Fruit fly (Drosophila melanogaster) whole organism, embryonic: ENCODE measurements around the gene CG11842.

Experiments
- Bdp1 ChIP-seq: fragments of 200-800 bp; sonication (Bioruptor generic); optimal IDR thresholded peaks from 3 replicates; lab custom pipeline; 2016; ENCODE audit warnings: missing biosample characterization, missing genetic modification characterization
- Bteb2 ChIP-seq: fragments of 200-800 bp; sonication (Bioruptor generic); optimal IDR thresholded peaks from 2 replicates; lab custom pipeline; 2016; ENCODE audit warnings: missing biosample characterization, missing genetic modification characterization
- CG10274 ChIP-seq: fragments of 200-800 bp; sonication (Bioruptor generic); optimal IDR thresholded peaks from 3 replicates; lab custom pipeline; 2017; ENCODE audit warnings: missing biosample characterization, mild to moderate bottlenecking, missing genetic modification characterization
- CG10543 ChIP-seq: fragments of 200-800 bp; sonication (Bioruptor generic); optimal IDR thresholded peaks from 3 replicates; lab custom pipeline; 2017; ENCODE audit warnings: missing biosample characterization, mild to moderate bottlenecking, missing genetic modification characterization, moderate library complexity
- CG12236 ChIP-seq: fragments of 200-800 bp; sonication (Bioruptor generic); optimal IDR thresholded peaks from 2 replicates; lab custom pipeline; 2016; ENCODE audit warnings: missing biosample characterization, missing genetic modification characterization
- CG13624 ChIP-seq: fragments of 200-800 bp; sonication (Bioruptor generic); optimal IDR thresholded peaks from 2 replicates; lab custom pipeline; 2016; ENCODE audit warnings: missing biosample characterization, missing genetic modification characterization
- CG15479 ChIP-seq: fragments of 200-800 bp; sonication (Bioruptor generic); optimal IDR thresholded peaks from 3 replicates; lab custom pipeline; 2019; ENCODE audit warnings: missing biosample characterization, mild to moderate bottlenecking, missing genetic modification characterization, moderate library complexity
- CG1602 ChIP-seq: fragments of 200-800 bp; sonication (Bioruptor generic); optimal IDR thresholded peaks from 3 replicates; lab custom pipeline; 2016; ENCODE audit warnings: missing biosample characterization, missing genetic modification characterization
- CG1647 ChIP-seq: fragments of 200-800 bp; sonication (Bioruptor generic); optimal IDR thresholded peaks from 3 replicates; lab custom pipeline; 2016; ENCODE audit warnings: missing biosample characterization, missing genetic modification characterization
- CG17802 ChIP-seq: fragments of 200-800 bp; sonication (Bioruptor generic); optimal IDR thresholded peaks from 2 replicates; lab custom pipeline; 2018; ENCODE audit warnings: missing biosample characterization, mild to moderate bottlenecking, missing genetic modification characterization, moderate library complexity
- CG17829 ChIP-seq: fragments of 200-800 bp; optimal IDR thresholded peaks from 2 replicates; lab custom pipeline; 2019; ENCODE audit warnings: missing biosample characterization, mild to moderate bottlenecking, missing genetic modification characterization, moderate library complexity
- CG2120 ChIP-seq: fragments of 200-800 bp; sonication (Bioruptor generic); optimal IDR thresholded peaks from 3 replicates; lab custom pipeline; 2016; ENCODE audit warnings: missing biosample characterization, missing genetic modification characterization
- CG31365 ChIP-seq: fragments of 200-800 bp; sonication (Bioruptor generic); optimal IDR thresholded peaks from 2 replicates; lab custom pipeline; 2018; ENCODE audit warnings: missing biosample characterization, mild to moderate bottlenecking, missing genetic modification characterization
- CG32532 ChIP-seq: fragments of 200-800 bp; sonication (Bioruptor generic); IDR thresholded peaks from 2 replicates; pipeline ENCODE4 v1.3.6; 2022; ENCODE audit warnings: missing biosample characterization, missing genetic modification characterization
- CG33557 ChIP-seq: fragments of 200-800 bp; sonication (Bioruptor generic); optimal IDR thresholded peaks from 2 replicates; lab custom pipeline; 2019; ENCODE audit warnings: missing biosample characterization, mild to moderate bottlenecking, missing genetic modification characterization, moderate library complexity
- CG5953 ChIP-seq: fragments of 200-800 bp; sonication (Bioruptor generic); IDR thresholded peaks from 2 replicates; pipeline ENCODE4 v1.3.6; 2022; ENCODE audit warnings: missing biosample characterization, missing genetic modification characterization
- CG6272 ChIP-seq: fragments of 200-800 bp; sonication (Bioruptor generic); IDR thresholded peaks from 2 replicates; pipeline ENCODE4 v1.3.6; 2022; ENCODE audit warnings: missing biosample characterization, missing genetic modification characterization
- CG8924 ChIP-seq: fragments of 200-800 bp; optimal IDR thresholded peaks from 3 replicates; lab custom pipeline; 2019; ENCODE audit warnings: missing biosample characterization, mild to moderate bottlenecking, missing genetic modification characterization, moderate library complexity
- Doc2 ChIP-seq: fragments of 200-800 bp; sonication (Bioruptor generic); IDR thresholded peaks from 2 replicates; pipeline ENCODE4 v1.3.6; 2022; ENCODE audit warnings: missing biosample characterization, missing genetic modification characterization
- Drgx ChIP-seq: fragments of 200-800 bp; sonication (Bioruptor generic); IDR thresholded peaks from 2 replicates; pipeline ENCODE4 v1.3.6; 2022; ENCODE audit warnings: missing biosample characterization, missing genetic modification characterization
- Ets65A ChIP-seq: fragments of 200-800 bp; sonication (Bioruptor generic); peaks from one replicate; lab custom pipeline; 2016; ENCODE audit warnings: missing biosample characterization, missing genetic modification characterization
- Fer1 ChIP-seq: fragments of 200-800 bp; sonication (Bioruptor generic); optimal IDR thresholded peaks from 2 replicates; lab custom pipeline; 2017; ENCODE audit warnings: missing biosample characterization, mild to moderate bottlenecking, missing genetic modification characterization
- HmgZ ChIP-seq: fragments of 200-800 bp; sonication (Bioruptor generic); optimal IDR thresholded peaks from 2 replicates; lab custom pipeline; 2018; ENCODE audit warnings: missing biosample characterization, mild to moderate bottlenecking, missing genetic modification characterization
- Hr3 ChIP-seq: fragments of 200-800 bp; sonication (Bioruptor generic); optimal IDR thresholded peaks from 3 replicates; lab custom pipeline; 2016; ENCODE audit warnings: missing biosample characterization, missing genetic modification characterization
- MTF-1 ChIP-seq: fragments of 200-800 bp; sonication (Bioruptor generic); optimal IDR thresholded peaks from 2 replicates; lab custom pipeline; 2018; ENCODE audit warnings: missing biosample characterization, mild to moderate bottlenecking, missing genetic modification characterization, borderline replicate concordance
- Oaz ChIP-seq: fragments of 200-800 bp; sonication (Bioruptor generic); IDR thresholded peaks from 2 replicates; pipeline ENCODE4 v1.3.6; 2022; ENCODE audit warnings: missing biosample characterization, missing genetic modification characterization
- Sox100B ChIP-seq: fragments of 200-800 bp; sonication (Bioruptor generic); optimal IDR thresholded peaks from 3 replicates; lab custom pipeline; 2018; ENCODE audit warnings: missing biosample characterization, mild to moderate bottlenecking, missing genetic modification characterization
- ac ChIP-seq: fragments of 200-800 bp; sonication (Bioruptor generic); optimal IDR thresholded peaks from 3 replicates; lab custom pipeline; 2017; ENCODE audit warnings: missing biosample characterization, mild to moderate bottlenecking, missing genetic modification characterization
- bcd ChIP-seq: fragments of 200-800 bp; sonication (Bioruptor generic); optimal IDR thresholded peaks from 2 replicates; lab custom pipeline; 2017; ENCODE audit warnings: missing biosample characterization, mild to moderate bottlenecking, missing genetic modification characterization
- en ChIP-seq: fragments of 200-800 bp; sonication (Bioruptor generic); optimal IDR thresholded peaks from 2 replicates; lab custom pipeline; 2016; ENCODE audit warnings: missing biosample characterization, missing genetic modification characterization
- fd64A ChIP-seq: fragments of 200-800 bp; sonication (Bioruptor generic); optimal IDR thresholded peaks from 3 replicates; lab custom pipeline; 2018; ENCODE audit warnings: missing biosample characterization, mild to moderate bottlenecking, missing genetic modification characterization
- gfzf ChIP-seq: fragments of 200-800 bp; sonication (Bioruptor generic); optimal IDR thresholded peaks from 2 replicates; lab custom pipeline; 2016; ENCODE audit warnings: missing biosample characterization, mild to moderate bottlenecking, missing genetic modification characterization, moderate library complexity
- luna ChIP-seq: fragments of 200-800 bp; sonication (Bioruptor generic); optimal IDR thresholded peaks from 2 replicates; lab custom pipeline; 2016; ENCODE audit warnings: missing biosample characterization, missing genetic modification characterization
- nerfin-1 ChIP-seq: fragments of 200-800 bp; sonication (Bioruptor generic); optimal IDR thresholded peaks from 3 replicates; lab custom pipeline; 2019; ENCODE audit warnings: missing biosample characterization, mild to moderate bottlenecking, missing genetic modification characterization, moderate library complexity
- nmo ChIP-seq: fragments of 200-800 bp; sonication (Bioruptor generic); optimal IDR thresholded peaks from 2 replicates; lab custom pipeline; 2018; ENCODE audit warnings: missing biosample characterization, mild to moderate bottlenecking, missing genetic modification characterization, moderate library complexity
- nom ChIP-seq: fragments of 200-800 bp; sonication (Bioruptor generic); optimal IDR thresholded peaks from 2 replicates; lab custom pipeline; 2017; ENCODE audit warnings: missing biosample characterization, missing genetic modification characterization, mild to moderate bottlenecking, moderate library complexity, missing genetic modification reagents
- p53 ChIP-seq: fragments of 200-800 bp; sonication (Bioruptor generic); optimal IDR thresholded peaks from 2 replicates; lab custom pipeline; 2016; ENCODE audit warnings: missing biosample characterization, missing genetic modification characterization
- pb ChIP-seq: fragments of 200-800 bp; sonication (Bioruptor generic); optimal IDR thresholded peaks from 3 replicates; lab custom pipeline; 2016; ENCODE audit warnings: missing biosample characterization, missing genetic modification characterization
- pnt ChIP-seq: fragments of 200-800 bp; sonication (Bioruptor generic); optimal IDR thresholded peaks from 3 replicates; lab custom pipeline; 2016; ENCODE audit warnings: missing biosample characterization, missing genetic modification characterization
- pum ChIP-seq: fragments of 200-800 bp; sonication (Bioruptor generic); optimal IDR thresholded peaks from 2 replicates; lab custom pipeline; 2016; ENCODE audit warnings: missing biosample characterization, missing genetic modification characterization
- rib ChIP-seq: fragments of 200-800 bp; sonication (Bioruptor generic); IDR thresholded peaks from 2 replicates; pipeline ENCODE4 v1.3.6; 2022; ENCODE audit warnings: missing biosample characterization, missing genetic modification characterization
- salm ChIP-seq: fragments of 200-800 bp; sonication (Bioruptor generic); optimal IDR thresholded peaks from 2 replicates; lab custom pipeline; 2018; ENCODE audit warnings: missing biosample characterization, mild to moderate bottlenecking, missing genetic modification characterization
- sc ChIP-seq, 3 experiments: fragments of >200 bp in 2 of 3; fragments of 200-800 bp in 1 of 3; sonication (Bioruptor generic) in 1 of 3; optimal IDR thresholded peaks; 2 replicates in 2 of 3; 3 replicates in 1 of 3; lab custom pipeline; 2017; ENCODE audit warnings: mild to moderate bottlenecking in 1 of 3, missing biosample characterization in 1 of 3, missing genetic modification characterization in 1 of 3, missing genetic modification reagents in 1 of 3
- scrt ChIP-seq: fragments of 200-800 bp; sonication (Bioruptor generic); optimal IDR thresholded peaks from 2 replicates; lab custom pipeline; 2018; ENCODE audit warnings: missing biosample characterization, mild to moderate bottlenecking, missing genetic modification characterization, moderate library complexity
- sim ChIP-seq: fragments of 200-800 bp; sonication (Bioruptor generic); IDR thresholded peaks from 2 replicates; pipeline ENCODE4 v1.3.6; 2022; ENCODE audit warnings: missing biosample characterization, missing genetic modification characterization
- slp2 ChIP-seq: fragments of 200-800 bp; sonication (Bioruptor generic); optimal IDR thresholded peaks from 2 replicates; lab custom pipeline; 2016; ENCODE audit warnings: missing biosample characterization, missing genetic modification characterization
- sob ChIP-seq: fragments of 200-800 bp; sonication (Bioruptor generic); IDR thresholded peaks from 2 replicates; pipeline ENCODE4 v1.3.6; 2022; ENCODE audit warnings: missing biosample characterization, missing genetic modification characterization
- sr ChIP-seq: fragments of 200-800 bp; sonication (Bioruptor generic); IDR thresholded peaks from 3 replicates; pipeline ENCODE4 v1.3.6; 2022; ENCODE audit warnings: missing biosample characterization, missing genetic modification characterization
- tx ChIP-seq: fragments of 200-800 bp; sonication (Bioruptor generic); optimal IDR thresholded peaks from 2 replicates; lab custom pipeline; 2016; ENCODE audit warnings: missing biosample characterization, missing genetic modification characterization
- wdn ChIP-seq: fragments of 200-800 bp; sonication (Bioruptor generic); IDR thresholded peaks from 2 replicates; pipeline ENCODE4 v1.3.6; 2022; ENCODE audit warnings: missing biosample characterization, missing genetic modification characterization

The CG11842 gene

dm6 chr3R:29038960-29039581, 13.4 kb upstream of the CG11842 start, which contains the start of the genes Slu7 and Pkc98E (continued):
- no peak for TF ChIP-seq Doc2 (GFP tag; lab: Robert Waterston, UW)
- TF ChIP-seq slp2 = peak; percentile 45
- peak; percentile 74; the same call in 1 of the 2 replicates for TF ChIP-seq rib
- TF ChIP-seq CG1602 (GFP tag; lab: Kevin White, UChicago) = no peak
- no peak for TF ChIP-seq CG31365
- peak; percentile 19 for TF ChIP-seq scrt (GFP tag; lab: Kevin White, UChicago)
- TF ChIP-seq CG8924 (tag; lab: Kevin White, UChicago) = peak; percentile 46
- no peak for TF ChIP-seq CG12236
- no peak for TF ChIP-seq nom
- no peak for TF ChIP-seq ac
- TF ChIP-seq pnt = no peak
- TF ChIP-seq tx (GFP tag; lab: Kevin White, UChicago) = peak; percentile 53
- TF ChIP-seq sr (GFP tag; lab: Robert Waterston, UW) = peak; percentile 33; the same call in 1 of the 3 replicates
- peak; percentile 52 for TF ChIP-seq pum
- TF ChIP-seq en (GFP tag; lab: Kevin White, UChicago) = no peak
- peak; percentile 73 for TF ChIP-seq CG10543
- TF ChIP-seq sim (GFP tag; lab: Robert Waterston, UW) = no peak
- peak; percentile 86 for TF ChIP-seq CG2120
- TF ChIP-seq wdn (GFP tag; lab: Robert Waterston, UW) = peak; percentile 52; the same call in 1 of the 2 replicates
- peak; percentile 70 for TF ChIP-seq bcd
- TF ChIP-seq Drgx (GFP tag; lab: Robert Waterston, UW) = no peak
- TF ChIP-seq CG6272 (GFP tag; lab: Robert Waterston, UW) = peak; percentile 66
- TF ChIP-seq CG33557 (GFP tag; lab: Kevin White, UChicago) = peak; percentile 21
- TF ChIP-seq MTF-1 (GFP tag; lab: Kevin White, UChicago) = peak; percentile 43
- no peak for TF ChIP-seq fd64A (GFP tag; lab: Kevin White, UChicago)
- TF ChIP-seq CG17802 (tag; lab: Kevin White, UChicago) = peak; percentile 13
- TF ChIP-seq p53 (GFP tag; lab: Kevin White, UChicago) = no peak
- peak; percentile 98 for TF ChIP-seq Ets65A (GFP tag; lab: Kevin White, UChicago)
- TF ChIP-seq luna (GFP tag; lab: Kevin White, UChicago) = peak; percentile 60
- no peak for TF ChIP-seq CG10274 (GFP tag; lab: Kevin White, UChicago)
- no peak for TF ChIP-seq Oaz (GFP tag; lab: Robert Waterston, UW)
- TF ChIP-seq sob (GFP tag; lab: Robert Waterston, UW) = peak; percentile 90
- TF ChIP-seq Hr3 = peak; percentile 24
- TF ChIP-seq sc (optimal IDR thresholded peaks at IDR 0.05; lab: Kevin White, UChicago) = no peak
- no peak for TF ChIP-seq sc (GFP tag; optimal IDR thresholded peaks at IDR 0.05; lab: Kevin White, UChicago)
- peak; percentile 46 for TF ChIP-seq pb (GFP tag; lab: Kevin White, UChicago)
- peak; percentile 63 for TF ChIP-seq Fer1 (GFP tag; lab: Kevin White, UChicago)
- peak; percentile 73 for TF ChIP-seq HmgZ (tag; lab: Kevin White, UChicago)
- TF ChIP-seq Bteb2 (GFP tag; lab: Kevin White, UChicago) = peak; percentile 51
- peak; percentile 50 for TF ChIP-seq CG1647
- no peak for TF ChIP-seq CG5953
- TF ChIP-seq gfzf (GFP tag; lab: Kevin White, UChicago) = no peak
- peak; percentile 51 for TF ChIP-seq CG17829 (tag; lab: Kevin White, UChicago)
- TF ChIP-seq salm = no peak
- peak; percentile 74; the same call in 1 of the 2 replicates for TF ChIP-seq CG32532
- peak; percentile 76 for TF ChIP-seq nmo (GFP tag; lab: Kevin White, UChicago)
- TF ChIP-seq nerfin-1 = peak; percentile 99
- peak; percentile 67 for TF ChIP-seq CG15479
- TF ChIP-seq CG13624 (GFP tag; lab: Kevin White, UChicago) = peak; percentile 66
- peak; percentile 60 for TF ChIP-seq Bdp1 (GFP tag; lab: Kevin White, UChicago)
- no peak for TF ChIP-seq Sox100B (GFP tag; lab: Kevin White, UChicago)
